Worm (Caenorhabditis elegans) whole organism, early embryonic: ENCODE results near the gene C49C3.20.

Source experiments
- ama-1 ChIP-seq: fragments of 150-350 bp; optimal IDR thresholded peaks from 2 replicates; lab custom pipeline; 2014
- ceh-13 ChIP-seq: fragments of 200-800 bp; sonication (Bioruptor generic); optimal IDR thresholded peaks from 2 replicates; lab custom pipeline; 2018; ENCODE audit warnings: mild to moderate bottlenecking, missing genetic modification characterization, missing compliant biosample characterization
- ceh-36 ChIP-seq: sonication (generic microtip); optimal IDR thresholded peaks from 2 replicates; lab custom pipeline; 2016; ENCODE audit warnings: missing genetic modification characterization, inconsistent platforms, missing compliant biosample characterization
- ets-7 ChIP-seq: sonication (generic microtip); optimal IDR thresholded peaks from 2 replicates; lab custom pipeline; 2016; ENCODE audit warnings: missing genotype, missing genetic modification characterization, missing compliant biosample characterization
- flt-1 ChIP-seq: fragments of 200-800 bp; sonication (Bioruptor generic); IDR thresholded peaks from 2 replicates; pipeline ENCODE4 v1.3.6; 2022; ENCODE audit warnings: missing genetic modification characterization, missing compliant biosample characterization
- hnd-1 ChIP-seq: sonication (generic microtip); optimal IDR thresholded peaks from 2 replicates; lab custom pipeline; 2016; ENCODE audit warnings: missing genetic modification characterization, missing compliant biosample characterization
- tbx-11 ChIP-seq: fragments of 200-800 bp; sonication (Bioruptor generic); IDR thresholded peaks from 2 replicates; pipeline ENCODE4 v1.3.6; 2022; ENCODE audit warnings: missing genetic modification characterization, missing compliant biosample characterization
- tra-4 ChIP-seq: sonication (generic microtip); optimal IDR thresholded peaks from 2 replicates; lab custom pipeline; 2017; ENCODE audit warnings: missing genetic modification characterization, missing compliant biosample characterization

- TF ChIP-seq flt-1 (no peak), tra-4 (tag; lab: Kevin White, UChicago) (no peak), hnd-1 (tag; lab: Kevin White, UChicago) (no peak), ceh-13 (GFP tag; lab: Kevin White, UChicago) (no peak), ama-1 (no peak), tbx-11 (GFP tag; lab: Robert Waterston, UW) (no peak), ets-7 (tag; lab: Kevin White, UChicago) (no peak), ceh-36 (tag; lab: Kevin White, UChicago) (no peak)
These were observed 4.5 kb downstream of the C49C3.20 start, which contains the start of gene snf-9 for ce11 chrIV:17311842-17312241.
